Fruit fly (Drosophila melanogaster) whole organism, wandering third instar larva: ENCODE measurements around the gene CG14294.

Source experiments
- dl ChIP-seq, 2 experiments: fragments of 175-275, 200-275 bp in 1 of 2; fragments of 200-275 bp in 1 of 2; sonication (Bioruptor generic); optimal IDR thresholded peaks; lab custom pipeline; 2018; ENCODE audit warnings: mild to moderate bottlenecking in 2 of 2, missing biosample characterization in 2 of 2, missing genetic modification characterization in 2 of 2, moderate library complexity in 2 of 2; ENCODE audit not compliant: partially characterized antibody in 2 of 2, insufficient read depth in 1 of 2
- foxo ChIP-seq, 2 experiments: fragments of 200-800 bp; sonication (Bioruptor generic); optimal IDR thresholded peaks; 2 replicates in 1 of 2; 3 replicates in 1 of 2; lab custom pipeline; 2016 to 2017; ENCODE audit warnings: missing biosample characterization in 2 of 2, missing genetic modification characterization in 2 of 2
- pan ChIP-seq: fragments of >200 bp; optimal IDR thresholded peaks from 2 replicates; lab custom pipeline; 2017

DNA sequence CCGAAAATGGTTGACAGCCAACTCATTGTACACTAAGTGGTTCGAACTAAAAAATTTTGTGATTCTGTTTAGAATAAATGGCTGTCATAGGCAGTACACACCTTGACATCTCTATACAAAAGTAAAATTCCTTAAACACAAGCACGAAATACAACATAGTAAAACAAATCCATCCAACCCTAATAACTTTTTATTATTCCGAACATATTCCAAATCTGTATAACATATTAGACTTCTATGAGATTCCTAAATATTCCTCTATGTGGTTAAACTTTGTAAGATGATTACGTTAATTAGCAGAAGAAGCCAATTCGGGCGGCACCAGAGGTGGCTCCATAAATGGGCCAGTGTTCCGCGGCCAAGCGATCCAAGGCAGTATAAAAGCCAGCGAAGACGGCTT is at the start of gene CG14294:
- TF ChIP-seq dl (GFP tag; optimal IDR thresholded peaks at IDR 0.05; lab: Kevin White, UChicago; ENCODE audit: insufficient read depth in 1 of 2, partially characterized antibody in 2 of 2): no peak
- no peak for TF ChIP-seq foxo (GFP tag; optimal IDR thresholded peaks at IDR 0.05; lab: Kevin White, UChicago)
- TF ChIP-seq pan: no peak
